Worm (Caenorhabditis elegans) whole organism, L4/young adult: ENCODE results near the gene srj-23.

Source experiments
- dao-5 ChIP-seq: sonication (generic microtip); optimal IDR thresholded peaks from 2 replicates; lab custom pipeline; 2016; ENCODE audit warnings: missing genotype, missing genetic modification characterization, moderate library complexity, missing compliant biosample characterization
- him-1 ChIP-seq: sonication (generic microtip); optimal IDR thresholded peaks from 2 replicates; lab custom pipeline; 2016; ENCODE audit warnings: missing genotype, missing genetic modification reagents, missing genetic modification characterization, missing compliant biosample characterization

DNA sequence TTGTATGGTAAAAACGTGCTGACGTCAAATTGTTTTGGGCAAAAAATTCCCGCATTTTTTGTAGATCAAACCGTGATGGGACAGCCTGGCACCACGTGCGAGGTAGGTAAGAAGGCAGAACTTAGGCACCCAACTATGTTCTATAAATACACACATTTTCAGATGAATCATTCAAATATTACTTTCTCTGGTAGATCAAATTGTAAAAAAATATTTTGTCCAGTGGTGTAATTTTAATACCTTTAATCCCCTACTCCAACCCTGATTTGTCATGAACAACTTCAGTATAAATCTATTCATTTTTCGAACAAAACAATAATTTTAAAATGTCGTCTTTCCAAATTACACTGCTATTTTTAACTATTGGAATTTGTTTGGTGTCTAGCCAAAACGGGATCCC lies 43.0 kb downstream of the srj-23 start, which contains the start of gene spig-7:
- TF ChIP-seq him-1 (tag; lab: Kevin White, UChicago), result no peak
- no peak for TF ChIP-seq dao-5
